Worm (Caenorhabditis elegans) whole organism, dauer: ENCODE measurements around the gene H06I04.3.

Source experiments
- unc-62 ChIP-seq: sonication (generic microtip); optimal IDR thresholded peaks from 2 replicates; lab custom pipeline; 2017; ENCODE audit warnings: missing biosample characterization, missing genetic modification reagents, missing genetic modification characterization

Gene H06I04.3

ce11 chrIII:3063565-3063964 is 6.8 kb upstream of the H06I04.3 start:
- TF ChIP-seq unc-62 (GFP tag; lab: Kevin White, UChicago): no peak

- TF ChIP-seq unc-62 (GFP tag; lab: Kevin White, UChicago): no peak
These were observed 6.3 kb upstream of the H06I04.3 start, which contains the start of gene H06I04.6 for ce11 chrIII:3063999-3064398. Gene H06I04.6 (minus strand): TSS chrIII:3064343.

ce11 chrIII:3064566-3064965 is 5.8 kb upstream of the H06I04.3 start:
- no peak for TF ChIP-seq unc-62 (GFP tag; lab: Kevin White, UChicago)

- TF ChIP-seq unc-62 (GFP tag; lab: Kevin White, UChicago): no peak
These were observed 4.3 kb upstream of the H06I04.3 start for ce11 chrIII:3065876-3066509.

- no peak for TF ChIP-seq unc-62 (GFP tag; lab: Kevin White, UChicago)
These were observed 3.6 kb upstream of the H06I04.3 start for ce11 chrIII:3066769-3067168.

ce11 chrIII:3067909-3068455 is 2.3 kb upstream of the H06I04.3 start, which contains the start of gene ubl-1:
Gene ubl-1 (plus strand): TSS chrIII:3068310.
- no peak for TF ChIP-seq unc-62 (GFP tag; lab: Kevin White, UChicago)

ce11 chrIII:3069101-3069500 is 1.2 kb upstream of the H06I04.3 start:
- TF ChIP-seq unc-62 (GFP tag; lab: Kevin White, UChicago): no peak

- no peak for TF ChIP-seq unc-62 (GFP tag; lab: Kevin White, UChicago)
These were observed 16.1 kb downstream of the H06I04.3 start, which contains the start of gene sft-1 for ce11 chrIII:3086471-3086870. Gene sft-1 (plus strand): TSS chrIII:3086671.

ce11 chrIII:3091572-3091971 is 21.2 kb downstream of the H06I04.3 start, which contains the start of gene ccep-135:
Gene ccep-135 (plus strand): TSS chrIII:3091872.
- no peak for TF ChIP-seq unc-62 (GFP tag; lab: Kevin White, UChicago)

- no peak for TF ChIP-seq unc-62 (GFP tag; lab: Kevin White, UChicago)
These were observed 24.4 kb downstream of the H06I04.3 start for ce11 chrIII:3094694-3095093.

ce11 chrIII:3096091-3096490 is 25.8 kb downstream of the H06I04.3 start:
- no peak for TF ChIP-seq unc-62 (GFP tag; lab: Kevin White, UChicago)

ce11 chrIII:3099407-3099806 is 29.1 kb downstream of the H06I04.3 start:
- no peak for TF ChIP-seq unc-62 (GFP tag; lab: Kevin White, UChicago)

ce11 chrIII:3100124-3100523 is 29.8 kb downstream of the H06I04.3 start:
- no peak for TF ChIP-seq unc-62 (GFP tag; lab: Kevin White, UChicago)

ce11 chrIII:3100593-3101270 is 30.4 kb downstream of the H06I04.3 start:
- TF ChIP-seq unc-62 (GFP tag; lab: Kevin White, UChicago): no peak

ce11 chrIII:3103905-3104360 is 33.6 kb downstream of the H06I04.3 start, which contains the start of gene Y53G8B.2:
Gene Y53G8B.2 (minus strand): TSS chrIII:3103955.
- no peak for TF ChIP-seq unc-62 (GFP tag; lab: Kevin White, UChicago)

ce11 chrIII:3104536-3104935 is 34.2 kb downstream of the H06I04.3 start:
- TF ChIP-seq unc-62 (GFP tag; lab: Kevin White, UChicago): no peak
